Fruit fly (Drosophila melanogaster) whole organism, embryonic: ENCODE results near the gene Bub1.

Source experiments
- ATbp ChIP-seq: fragments of 200-800 bp; sonication (Bioruptor generic); optimal IDR thresholded peaks from 2 replicates; lab custom pipeline; 2017; ENCODE audit warnings: missing biosample characterization, mild to moderate bottlenecking, missing genetic modification characterization, missing genetic modification reagents
- Ada2b ChIP-seq: fragments of 200-800 bp; sonication (Bioruptor generic); IDR thresholded peaks from 2 replicates; pipeline ENCODE4 v1.3.6; 2022; ENCODE audit warnings: missing biosample characterization, missing genetic modification characterization
- BtbVII ChIP-seq: fragments of 200-800 bp; sonication (Bioruptor generic); optimal IDR thresholded peaks from 3 replicates; lab custom pipeline; 2017; ENCODE audit warnings: missing biosample characterization, mild to moderate bottlenecking, missing genetic modification characterization
- CG10209 ChIP-seq: fragments of 200-800 bp; sonication (Bioruptor generic); optimal IDR thresholded peaks from 3 replicates; lab custom pipeline; 2017; ENCODE audit warnings: missing biosample characterization, mild to moderate bottlenecking, missing genetic modification characterization, missing genetic modification reagents
- CG11247 ChIP-seq: fragments of 200-800 bp; sonication (Bioruptor generic); IDR thresholded peaks from 2 replicates; pipeline ENCODE4 v1.3.6; 2022; ENCODE audit warnings: missing biosample characterization, missing genetic modification characterization
- CG11723 ChIP-seq: fragments of 200-800 bp; sonication (Bioruptor generic); optimal IDR thresholded peaks from 2 replicates; lab custom pipeline; 2017; ENCODE audit warnings: missing biosample characterization, mild to moderate bottlenecking, missing genetic modification characterization
- CG13296 ChIP-seq: fragments of 200-800 bp; sonication (Bioruptor generic); optimal IDR thresholded peaks from 3 replicates; lab custom pipeline; 2018; ENCODE audit warnings: missing biosample characterization, mild to moderate bottlenecking, missing genetic modification characterization
- CG13894 ChIP-seq: fragments of 200-800 bp; sonication (Bioruptor generic); optimal IDR thresholded peaks from 3 replicates; lab custom pipeline; 2018; ENCODE audit warnings: missing biosample characterization, mild to moderate bottlenecking, missing genetic modification characterization, moderate library complexity
- CG15696 ChIP-seq: fragments of 200-800 bp; sonication (Bioruptor generic); optimal IDR thresholded peaks from 2 replicates; lab custom pipeline; 2019; ENCODE audit warnings: missing biosample characterization, mild to moderate bottlenecking, missing genetic modification characterization, moderate library complexity
- CG17328 ChIP-seq: fragments of 200-800 bp; sonication (Bioruptor generic); IDR thresholded peaks from 2 replicates; pipeline ENCODE4 v1.3.6; 2022; ENCODE audit warnings: missing biosample characterization, missing genetic modification characterization
- CG1792 ChIP-seq: fragments of 200-800 bp; sonication (Bioruptor generic); optimal IDR thresholded peaks from 2 replicates; lab custom pipeline; 2016; ENCODE audit warnings: missing biosample characterization, missing genetic modification characterization
- CG2202 ChIP-seq: fragments of 200-800 bp; sonication (Bioruptor generic); optimal IDR thresholded peaks from 2 replicates; lab custom pipeline; 2018; ENCODE audit warnings: missing biosample characterization, mild to moderate bottlenecking, missing genetic modification characterization
- CG3838 ChIP-seq: fragments of 200-800 bp; sonication (Bioruptor generic); optimal IDR thresholded peaks from 3 replicates; lab custom pipeline; 2016; ENCODE audit warnings: missing biosample characterization, missing genetic modification characterization
- CG4360 ChIP-seq: fragments of 200-800 bp; sonication (Bioruptor generic); IDR thresholded peaks from 2 replicates; pipeline ENCODE4 v1.3.6; 2022; ENCODE audit warnings: missing biosample characterization, missing genetic modification characterization
- CG6175 ChIP-seq: fragments of 200-800 bp; sonication (Bioruptor generic); IDR thresholded peaks from 3 replicates; pipeline ENCODE4 v1.3.6; 2022; ENCODE audit warnings: missing biosample characterization, missing genetic modification characterization
- CG7556 ChIP-seq: fragments of 200-800 bp; sonication (Bioruptor generic); optimal IDR thresholded peaks from 2 replicates; lab custom pipeline; 2017; ENCODE audit warnings: missing biosample characterization, mild to moderate bottlenecking, missing genetic modification characterization
- CG7928 ChIP-seq: fragments of 200-800 bp; sonication (Bioruptor generic); optimal IDR thresholded peaks from 2 replicates; lab custom pipeline; 2017; ENCODE audit warnings: missing biosample characterization, mild to moderate bottlenecking, missing genetic modification characterization
- HmgZ ChIP-seq: fragments of 200-800 bp; sonication (Bioruptor generic); optimal IDR thresholded peaks from 2 replicates; lab custom pipeline; 2018; ENCODE audit warnings: missing biosample characterization, mild to moderate bottlenecking, missing genetic modification characterization
- Hr78 ChIP-seq, 2 experiments: fragments of 200-800 bp in 1 of 2; fragments of >200 bp in 1 of 2; sonication (Bioruptor generic) in 1 of 2; optimal IDR thresholded peaks; 2 replicates each; lab custom pipeline; 2017 to 2019; ENCODE audit warnings: missing biosample characterization in 2 of 2, missing genetic modification characterization in 2 of 2, mild to moderate bottlenecking in 1 of 2, moderate library complexity in 1 of 2
- Kr ChIP-seq: fragments of 200-800 bp; sonication (Bioruptor generic); optimal IDR thresholded peaks from 2 replicates; lab custom pipeline; 2017; ENCODE audit warnings: missing biosample characterization, mild to moderate bottlenecking, missing genetic modification characterization
- Med ChIP-seq: fragments of 200-800 bp; sonication (Bioruptor generic); peaks from one replicate; lab custom pipeline; 2016; ENCODE audit warnings: missing biosample characterization, missing genetic modification characterization, mild to moderate bottlenecking, inconsistent platforms, moderate library complexity
- Meics ChIP-seq: fragments of 200-800 bp; sonication (Bioruptor generic); optimal IDR thresholded peaks from 2 replicates; lab custom pipeline; 2017; ENCODE audit warnings: missing biosample characterization, mild to moderate bottlenecking, missing genetic modification characterization
- Nf-YB ChIP-seq: fragments of 200-800 bp; sonication (Bioruptor generic); optimal IDR thresholded peaks from 3 replicates; lab custom pipeline; 2019; ENCODE audit warnings: missing biosample characterization, mild to moderate bottlenecking, missing genetic modification characterization, moderate library complexity
- Oaz ChIP-seq: fragments of 200-800 bp; sonication (Bioruptor generic); IDR thresholded peaks from 2 replicates; pipeline ENCODE4 v1.3.6; 2022; ENCODE audit warnings: missing biosample characterization, missing genetic modification characterization
- Opbp ChIP-seq: fragments of 200-800 bp; sonication (Bioruptor generic); IDR thresholded peaks from 3 replicates; pipeline ENCODE4 v1.3.6; 2022; ENCODE audit warnings: missing biosample characterization, missing genetic modification characterization; ENCODE audit not compliant: partially characterized antibody
- Six4 ChIP-seq: fragments of 200-800 bp; sonication (Bioruptor generic); optimal IDR thresholded peaks from 2 replicates; lab custom pipeline; 2016; ENCODE audit warnings: missing biosample characterization, missing genetic modification characterization
- Stat92E ChIP-seq, 3 experiments: fragments of >200 bp in 2 of 3; fragments of 200-800 bp in 1 of 3; sonication (Bioruptor generic) in 1 of 3; optimal IDR thresholded peaks; 2 replicates each; lab custom pipeline; 2017 to 2019; ENCODE audit warnings: missing biosample characterization in 3 of 3, missing genetic modification characterization in 3 of 3, mild to moderate bottlenecking in 1 of 3, moderate library complexity in 1 of 3
- YL-1 ChIP-seq: fragments of 200-800 bp; sonication (Bioruptor generic); optimal IDR thresholded peaks from 3 replicates; lab custom pipeline; 2017; ENCODE audit warnings: missing biosample characterization, mild to moderate bottlenecking, missing genetic modification characterization
- bab2 ChIP-seq: fragments of 200-800 bp; sonication (Bioruptor generic); optimal IDR thresholded peaks from 2 replicates; lab custom pipeline; 2016; ENCODE audit warnings: missing biosample characterization, missing genetic modification characterization
- bsh ChIP-seq, 2 experiments: fragments of 200-800 bp; sonication (Bioruptor generic); optimal IDR thresholded peaks; 2 replicates each; lab custom pipeline; 2017 to 2018; ENCODE audit warnings: mild to moderate bottlenecking in 2 of 2, missing biosample characterization in 2 of 2, missing genetic modification characterization in 2 of 2, moderate library complexity in 1 of 2
- cg ChIP-seq: fragments of 200-800 bp; sonication (Bioruptor generic); optimal IDR thresholded peaks from 3 replicates; lab custom pipeline; 2019; ENCODE audit warnings: missing biosample characterization, mild to moderate bottlenecking, missing genetic modification characterization, moderate library complexity
- chm ChIP-seq: fragments of 200-800 bp; sonication (Bioruptor generic); IDR thresholded peaks from 2 replicates; pipeline ENCODE4 v1.3.6; 2022; ENCODE audit warnings: missing biosample characterization, missing genetic modification characterization
- fu2 ChIP-seq: fragments of 200-800 bp; sonication (Bioruptor generic); optimal IDR thresholded peaks from 2 replicates; lab custom pipeline; 2016; ENCODE audit warnings: missing biosample characterization, missing genetic modification characterization
- grn ChIP-seq: fragments of 200-800 bp; sonication (Bioruptor generic); optimal IDR thresholded peaks from 3 replicates; lab custom pipeline; 2017; ENCODE audit warnings: missing biosample characterization, missing genetic modification characterization
- gsb-n ChIP-seq: fragments of 200-800 bp; sonication (Bioruptor generic); optimal IDR thresholded peaks from 3 replicates; lab custom pipeline; 2018; ENCODE audit warnings: missing biosample characterization, mild to moderate bottlenecking, missing genetic modification characterization
- jigr1 ChIP-seq: fragments of 200-800 bp; sonication (Bioruptor generic); IDR thresholded peaks from 3 replicates; pipeline ENCODE4 v1.3.6; 2022; ENCODE audit warnings: missing biosample characterization, missing genetic modification characterization
- kni ChIP-seq: fragments of 200-800 bp; sonication (Bioruptor generic); optimal IDR thresholded peaks from 3 replicates; lab custom pipeline; 2017; ENCODE audit warnings: mild to moderate bottlenecking, missing biosample characterization, missing genetic modification reagents, missing genetic modification characterization
- lilli ChIP-seq: fragments of 200-800 bp; sonication (Bioruptor generic); optimal IDR thresholded peaks from 3 replicates; lab custom pipeline; 2016; ENCODE audit warnings: missing biosample characterization, missing genetic modification characterization
- lmd ChIP-seq: fragments of 200-800 bp; sonication (Bioruptor generic); IDR thresholded peaks from 2 replicates; pipeline ENCODE4 v1.3.6; 2022; ENCODE audit warnings: missing biosample characterization, missing genetic modification characterization
- mirr ChIP-seq: fragments of 200-800 bp; sonication (Bioruptor generic); optimal IDR thresholded peaks from 3 replicates; lab custom pipeline; 2018; ENCODE audit warnings: missing biosample characterization, mild to moderate bottlenecking, missing genetic modification characterization
- oc ChIP-seq: fragments of 200-800 bp; sonication (Bioruptor generic); optimal IDR thresholded peaks from 2 replicates; lab custom pipeline; 2018; ENCODE audit warnings: missing biosample characterization, mild to moderate bottlenecking, missing genetic modification characterization, moderate library complexity
- odd ChIP-seq: fragments of 200-800 bp; sonication (Bioruptor generic); optimal IDR thresholded peaks from 2 replicates; lab custom pipeline; 2017; ENCODE audit warnings: missing biosample characterization, mild to moderate bottlenecking, missing genetic modification characterization
- pros ChIP-seq: fragments of 200-800 bp; sonication (Bioruptor generic); optimal IDR thresholded peaks from 3 replicates; lab custom pipeline; 2019; ENCODE audit warnings: missing biosample characterization, mild to moderate bottlenecking, missing genetic modification characterization, moderate library complexity
- sr ChIP-seq: fragments of 200-800 bp; sonication (Bioruptor generic); IDR thresholded peaks from 3 replicates; pipeline ENCODE4 v1.3.6; 2022; ENCODE audit warnings: missing biosample characterization, missing genetic modification characterization
- tgo ChIP-seq: fragments of 200-800 bp; sonication (Bioruptor generic); IDR thresholded peaks from 3 replicates; pipeline ENCODE4 v1.3.6; 2022; ENCODE audit warnings: missing biosample characterization, missing genetic modification characterization
- tup ChIP-seq: fragments of 200-800 bp; sonication (Bioruptor generic); optimal IDR thresholded peaks from 2 replicates; lab custom pipeline; 2016; ENCODE audit warnings: missing biosample characterization, mild to moderate bottlenecking, missing genetic modification characterization, moderate library complexity
- twi ChIP-seq: fragments of 200-800 bp; optimal IDR thresholded peaks from 2 replicates; lab custom pipeline; 2019; ENCODE audit warnings: missing biosample characterization, mild to moderate bottlenecking, missing genetic modification characterization, moderate library complexity
- usp ChIP-seq: fragments of >200 bp; optimal IDR thresholded peaks from 2 replicates; lab custom pipeline; 2017; ENCODE audit warnings: missing biosample characterization, missing genetic modification characterization

The Bub1 gene

dm6 chr2L:5239433-5240278, 39.0 kb upstream of the Bub1 start (continued):
- TF ChIP-seq tgo (GFP tag; lab: Robert Waterston, UW) (no peak), lilli (GFP tag; lab: Kevin White, UChicago) (no peak), CG11247 (no peak), Nf-YB (GFP tag; lab: Kevin White, UChicago) (no peak), Kr (GFP tag; lab: Kevin White, UChicago) (peak; percentile 81), CG17328 (GFP tag; lab: Robert Waterston, UW) (0 out of 2 replicates have a peak, but pooled peaks have one; percentile 6), Meics (GFP tag; lab: Kevin White, UChicago) (peak; percentile 1), BtbVII (no peak), bab2 (GFP tag; lab: Kevin White, UChicago) (no peak), grn (GFP tag; lab: Kevin White, UChicago) (peak; percentile 46), tup (GFP tag; lab: Kevin White, UChicago) (no peak), cg (GFP tag; lab: Kevin White, UChicago) (peak; percentile 13), kni (GFP tag; lab: Kevin White, UChicago) (peak; percentile 92), lmd (0 out of 2 replicates have a peak, but pooled peaks have one; percentile 5), odd (GFP tag; lab: Kevin White, UChicago) (peak; percentile 15), HmgZ (tag; lab: Kevin White, UChicago) (no peak), gsb-n (tag; lab: Kevin White, UChicago) (peak; percentile 18), CG7928 (no peak), Stat92E (GFP tag; optimal IDR thresholded peaks at IDR 0.05; lab: Kevin White, UChicago) (peak in 1 of 3 experiments; percentile 98), CG11723 (GFP tag; lab: Kevin White, UChicago) (no peak), pros (GFP tag; lab: Kevin White, UChicago) (peak; percentile 48), CG4360 (GFP tag; lab: Robert Waterston, UW) (peak; percentile 31; the same call in 1 of the 2 replicates), Oaz (no peak), Med (GFP tag; lab: Kevin White, UChicago) (peak; percentile 78), jigr1 (GFP tag; lab: Robert Waterston, UW) (no peak), Six4 (no peak), Hr78 (GFP tag; optimal IDR thresholded peaks at IDR 0.05; lab: Kevin White, UChicago) (peak in 1 of 2 experiments; percentile 75), oc (peak; percentile 52), CG1792 (GFP tag; lab: Kevin White, UChicago) (no peak), CG7556 (GFP tag; lab: Kevin White, UChicago) (no peak), usp (no peak), Opbp (0 out of 3 replicates have a peak, but pooled peaks have one; percentile 6), chm (GFP tag; lab: Robert Waterston, UW) (0 out of 2 replicates have a peak, but pooled peaks have one; percentile 31), CG3838 (GFP tag; lab: Kevin White, UChicago) (no peak), CG10209 (GFP tag; lab: Kevin White, UChicago) (no peak), YL-1 (GFP tag; lab: Kevin White, UChicago) (no peak), CG2202 (tag; lab: Kevin White, UChicago) (peak; percentile 16), bsh (GFP tag; optimal IDR thresholded peaks at IDR 0.05; lab: Kevin White, UChicago) (peak in 1 of 2 experiments; percentile 0), fu2 (GFP tag; lab: Kevin White, UChicago) (no peak), twi (peak; percentile 100), CG6175 (GFP tag; lab: Robert Waterston, UW) (no peak), mirr (GFP tag; lab: Kevin White, UChicago) (no peak), CG15696 (tag; lab: Kevin White, UChicago) (peak; percentile 63), ATbp (GFP tag; lab: Kevin White, UChicago) (peak; percentile 25), CG13296 (GFP tag; lab: Kevin White, UChicago) (no peak), CG13894 (peak; percentile 1), Ada2b (GFP tag; lab: Robert Waterston, UW) (no peak), sr (GFP tag; lab: Robert Waterston, UW) (peak; percentile 93)
